Worm (Caenorhabditis elegans): ENCODE measurements around the gene pals-40.

The pals-40 gene

DNA sequence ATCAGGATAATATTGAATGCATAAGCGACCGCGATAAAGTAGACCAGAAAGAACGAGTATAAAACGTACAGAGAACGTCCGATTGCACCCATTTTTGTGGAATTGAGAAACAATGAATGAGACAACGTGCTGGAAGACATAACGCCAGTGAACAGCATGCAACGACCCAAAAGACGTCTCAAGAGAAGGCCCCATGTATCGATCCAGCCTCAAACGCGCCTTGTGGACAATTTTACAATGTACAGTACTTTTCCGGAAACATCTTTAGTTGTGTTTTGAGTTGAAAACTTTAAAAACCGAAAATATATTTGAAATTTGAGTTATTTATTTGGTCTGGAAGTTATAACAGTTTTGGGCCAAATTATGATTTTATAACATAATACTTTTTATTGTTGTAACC lies 27.1 kb downstream of the pals-40 start, which contains the start of gene Y82E9BL.3:
Gene Y82E9BL.3 (minus strand): TSS at position 101 of the 400 bp plus-strand sequence.
- TF ChIP-seq hsf-1 (GFP tag; IDR thresholded peaks at IDR 0.05) (no peak), rcor-1 (GFP tag; IDR thresholded peaks at IDR 0.05) (no peak), him-1 (tag; optimal IDR thresholded peaks at IDR 0.05) (no peak), ZK185.1 (tag; optimal IDR thresholded peaks at IDR 0.05; ENCODE audit: poor library complexity, severe bottlenecking) (no peak), snpc-4 (GFP tag; optimal IDR thresholded peaks at IDR 0.05) (no peak), snpc-4 (tag; optimal IDR thresholded peaks at IDR 0.05) (no peak), ccch-3 (GFP tag; optimal IDR thresholded peaks at IDR 0.05) (no peak), lin-35 (GFP tag; optimal IDR thresholded peaks at IDR 0.05) (no peak), C06A6.2 (GFP tag; conservative IDR thresholded peaks at IDR 0.05) (no peak), nhr-179 (tag; optimal IDR thresholded peaks at IDR 0.05) (no peak), egrh-3 (GFP tag; IDR thresholded peaks at IDR 0.05) (no peak), Y95B8A.8 (GFP tag; IDR thresholded peaks at IDR 0.05) (no peak), mcd-1 (GFP tag; IDR thresholded peaks at IDR 0.05) (no peak), madf-3 (GFP tag; IDR thresholded peaks at IDR 0.05) (no peak), rec-8 (tag; optimal IDR thresholded peaks at IDR 0.05) (no peak), F22D6.2 (tag; optimal IDR thresholded peaks at IDR 0.05) (no peak), let-607 (tag; optimal IDR thresholded peaks at IDR 0.05) (no peak), ztf-25 (GFP tag; IDR thresholded peaks at IDR 0.05) (no peak), rpc-1 (optimal IDR thresholded peaks at IDR 0.05) (no peak), rpc-1 (tag; optimal IDR thresholded peaks at IDR 0.05) (no peak), ceh-79 (tag; optimal IDR thresholded peaks at IDR 0.05) (no peak)

DNA sequence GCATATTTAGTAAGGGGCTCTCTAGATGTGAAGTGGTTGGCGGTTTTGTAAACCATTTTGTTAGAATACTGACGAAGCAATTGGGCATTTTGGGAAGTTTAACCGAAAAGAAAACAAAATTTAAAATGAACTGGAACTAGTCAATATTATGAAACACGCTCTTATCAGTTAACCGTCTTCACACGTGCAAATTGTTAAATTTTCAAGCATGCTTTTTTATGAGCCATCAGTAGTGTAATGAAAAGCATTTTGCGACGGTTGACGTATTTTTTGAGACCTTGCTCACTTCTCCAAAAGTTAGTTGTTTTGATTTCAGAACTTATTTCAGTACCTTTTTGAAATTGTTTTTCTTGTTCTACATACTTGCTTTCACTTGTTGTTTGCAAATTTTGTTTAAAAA lies 28.5 kb downstream of the pals-40 start, which contains the start of gene fbxa-25:
Gene fbxa-25 (minus strand): TSS at position 138 of the 400 bp plus-strand sequence.
- TF ChIP-seq C06A6.2 (GFP tag; conservative IDR thresholded peaks at IDR 0.05) (no peak), nhr-80 (tag; optimal IDR thresholded peaks at IDR 0.05) (peak; percentile 15)

DNA sequence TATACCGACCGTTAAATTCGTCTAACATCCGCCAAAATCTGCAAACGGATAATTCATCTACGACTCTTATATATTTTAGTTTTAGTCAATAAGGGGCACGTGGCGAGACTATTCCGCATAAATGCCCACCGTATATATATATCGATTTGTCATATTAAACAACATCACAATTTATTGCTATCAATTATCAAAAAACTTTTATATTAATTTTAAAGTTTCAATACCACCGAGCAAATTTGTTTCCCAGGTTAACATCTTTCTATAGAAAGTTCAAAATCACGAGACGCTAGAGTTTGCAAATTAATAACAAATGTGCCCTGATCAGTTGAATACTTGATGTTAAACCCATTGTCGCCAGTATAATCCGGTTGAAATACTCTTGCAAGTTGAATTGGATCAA lies 30.3 kb downstream of the pals-40 start, which contains the start of gene Y82E9BL.5:
Gene Y82E9BL.5 (minus strand): TSS at position 101 of the 400 bp plus-strand sequence.
- TF ChIP-seq nhr-120 (GFP tag; IDR thresholded peaks at IDR 0.05) (no peak), snpc-4 (GFP tag; optimal IDR thresholded peaks at IDR 0.05) (no peak), snpc-4 (tag; optimal IDR thresholded peaks at IDR 0.05) (no peak), T26A5.8 (tag; optimal IDR thresholded peaks at IDR 0.05) (no peak), ceh-40 (GFP tag; IDR thresholded peaks at IDR 0.05) (no peak), lsy-27 (tag; optimal IDR thresholded peaks at IDR 0.05; ENCODE audit: borderline replicate concordance, insufficient read depth) (no peak), B0019.2 (GFP tag; conservative IDR thresholded peaks at IDR 0.05) (no peak), Y79H2A.3 (GFP tag; conservative IDR thresholded peaks at IDR 0.05) (no peak), hmg-20 (GFP tag; IDR thresholded peaks at IDR 0.05) (no peak), sdz-38 (tag; optimal IDR thresholded peaks at IDR 0.05) (no peak)

DNA sequence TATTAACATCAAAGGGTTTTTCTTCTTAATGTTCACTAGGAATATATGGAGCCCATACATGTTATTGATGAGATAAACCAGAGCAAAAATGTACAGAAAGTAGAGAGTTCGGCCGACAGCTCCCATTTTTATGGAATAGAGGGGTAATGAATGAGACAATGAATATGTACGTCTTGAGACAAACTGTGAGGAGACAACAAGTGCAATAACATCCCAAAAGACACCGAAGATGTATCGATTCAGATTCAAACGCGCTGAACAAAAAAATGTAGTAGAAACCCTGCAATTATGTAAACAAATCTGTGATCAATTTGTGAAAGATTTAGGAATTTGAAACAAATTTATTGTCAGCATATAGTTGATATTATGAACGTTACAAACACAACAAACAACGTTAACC lies 30.8 kb downstream of the pals-40 start:
- TF ChIP-seq F57A8.1 (GFP tag; optimal IDR thresholded peaks at IDR 0.05) (no peak), nhr-179 (tag; optimal IDR thresholded peaks at IDR 0.05) (no peak), F10E7.11 (tag; optimal IDR thresholded peaks at IDR 0.05) (no peak), Y53G8AR.9 (GFP tag; conservative IDR thresholded peaks at IDR 0.05) (no peak), F49E8.2 (tag; optimal IDR thresholded peaks at IDR 0.05; ENCODE audit: insufficient read depth) (no peak), him-1 (tag; optimal IDR thresholded peaks at IDR 0.05) (no peak), nfya-1 (tag; optimal IDR thresholded peaks at IDR 0.05; ENCODE audit: borderline replicate concordance, insufficient read depth) (no peak), lin-26 (GFP tag; IDR thresholded peaks at IDR 0.05) (no peak), let-526 (GFP tag; IDR thresholded peaks at IDR 0.05) (no peak), gei-17 (GFP tag; optimal IDR thresholded peaks at IDR 0.05) (no peak), rpc-1 (optimal IDR thresholded peaks at IDR 0.05) (no peak), rpc-1 (tag; optimal IDR thresholded peaks at IDR 0.05) (no peak), lin-54 (GFP tag; optimal IDR thresholded peaks at IDR 0.05) (no peak), egl-18 (GFP tag; IDR thresholded peaks at IDR 0.05) (no peak), ceh-40 (GFP tag; IDR thresholded peaks at IDR 0.05) (no peak), hlh-26 (GFP tag; conservative IDR thresholded peaks at IDR 0.05) (no peak), dox-1 (GFP tag; IDR thresholded peaks at IDR 0.05) (no peak)

Measured in whole organism, young adult.